Fruit fly (Drosophila melanogaster) ovary, adult (tissue): ENCODE measurements around the gene IntS4.

Experiments used
- CG17801 ChIP-seq: fragments of 200-800 bp; optimal IDR thresholded peaks from 2 replicates; lab custom pipeline; 2019; ENCODE audit warnings: missing biosample characterization, mild to moderate bottlenecking, missing genetic modification characterization, moderate library complexity; ENCODE audit not compliant: partially characterized antibody

The IntS4 gene

DNA sequence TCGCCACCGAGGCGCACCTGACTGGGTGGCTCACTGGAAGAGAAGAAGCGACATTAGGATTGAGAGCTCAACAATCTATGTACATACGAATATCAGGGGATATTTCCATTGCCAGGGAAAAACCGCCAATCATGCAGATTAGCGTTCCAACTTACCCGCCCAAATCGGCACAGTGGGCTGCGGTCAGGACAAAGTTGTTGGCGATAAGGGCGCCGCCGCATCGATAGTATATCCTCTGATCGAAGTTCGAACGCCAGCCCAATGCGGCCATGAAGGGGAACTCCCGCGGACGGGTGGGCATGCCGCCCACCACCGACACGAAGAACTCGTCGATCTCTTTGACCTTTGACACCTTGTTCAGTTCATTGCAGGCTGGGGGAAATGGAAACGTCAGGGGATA lies 13.4 kb upstream of the IntS4 start:
- TF ChIP-seq CG17801 (GFP tag; lab: Kevin White, UChicago), result no peak

DNA sequence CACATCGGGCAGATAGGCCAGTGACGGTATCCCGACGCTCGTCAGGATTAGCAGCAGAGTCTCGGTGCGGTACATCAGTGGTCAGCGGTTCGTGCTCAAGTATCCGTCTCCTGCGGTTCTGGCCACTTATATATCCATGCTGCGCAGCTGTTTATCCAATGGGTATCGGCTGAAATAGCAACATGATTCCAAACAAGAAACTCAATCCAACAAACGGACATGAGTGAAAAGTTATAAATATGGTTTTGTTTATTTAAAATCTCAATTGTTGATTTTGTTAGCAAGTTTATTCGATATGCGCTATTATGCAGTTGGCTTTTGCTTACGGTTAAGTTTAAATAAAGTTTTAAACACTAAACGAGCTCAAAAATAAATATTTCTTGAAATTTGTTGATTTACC lies 12.3 kb upstream of the IntS4 start, which contains the start of gene CG12111:
Gene CG12111, minus strand, starts transcription at position 101 of the 400 bp plus-strand sequence.
- TF ChIP-seq CG17801 (GFP tag; lab: Kevin White, UChicago), result no peak

DNA sequence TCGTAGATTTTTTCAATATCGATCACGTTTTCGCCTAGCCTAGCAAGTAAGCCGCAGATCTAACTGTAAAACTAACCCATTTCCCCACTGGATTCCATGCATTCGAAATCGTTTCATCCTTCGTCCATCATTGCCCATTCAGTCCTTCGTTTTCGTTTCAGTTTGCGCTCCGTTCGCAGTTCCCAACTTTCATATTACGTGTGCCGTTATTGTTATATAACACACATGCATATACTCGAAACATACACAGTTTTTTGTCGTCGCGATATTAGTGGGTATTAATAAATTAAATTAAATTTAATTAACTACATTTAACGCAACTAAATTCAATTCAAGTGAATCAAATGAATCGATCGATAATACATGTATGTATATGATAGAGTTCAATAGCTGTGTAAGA lies 11.1 kb upstream of the IntS4 start:
- no peak for TF ChIP-seq CG17801 (GFP tag; lab: Kevin White, UChicago)

DNA sequence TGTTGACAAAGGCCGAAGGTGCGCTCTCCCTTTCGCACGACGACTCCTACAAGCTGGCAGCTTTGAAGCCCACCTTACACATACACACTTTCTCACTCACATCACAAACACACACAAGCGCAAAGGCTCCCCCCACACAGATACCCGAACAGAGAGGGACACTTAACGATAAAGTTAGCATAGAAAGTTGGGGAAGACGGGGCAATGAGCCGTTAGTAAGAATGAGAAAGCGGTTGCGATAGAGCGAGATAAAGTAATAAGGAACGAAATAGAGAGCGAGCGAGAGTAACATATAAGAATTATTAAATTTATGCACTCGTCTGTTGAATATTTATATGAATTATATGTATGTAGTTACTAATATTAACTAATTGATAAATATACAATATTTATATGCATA lies 10.5 kb upstream of the IntS4 start:
- TF ChIP-seq CG17801 (GFP tag; lab: Kevin White, UChicago), result no peak

DNA sequence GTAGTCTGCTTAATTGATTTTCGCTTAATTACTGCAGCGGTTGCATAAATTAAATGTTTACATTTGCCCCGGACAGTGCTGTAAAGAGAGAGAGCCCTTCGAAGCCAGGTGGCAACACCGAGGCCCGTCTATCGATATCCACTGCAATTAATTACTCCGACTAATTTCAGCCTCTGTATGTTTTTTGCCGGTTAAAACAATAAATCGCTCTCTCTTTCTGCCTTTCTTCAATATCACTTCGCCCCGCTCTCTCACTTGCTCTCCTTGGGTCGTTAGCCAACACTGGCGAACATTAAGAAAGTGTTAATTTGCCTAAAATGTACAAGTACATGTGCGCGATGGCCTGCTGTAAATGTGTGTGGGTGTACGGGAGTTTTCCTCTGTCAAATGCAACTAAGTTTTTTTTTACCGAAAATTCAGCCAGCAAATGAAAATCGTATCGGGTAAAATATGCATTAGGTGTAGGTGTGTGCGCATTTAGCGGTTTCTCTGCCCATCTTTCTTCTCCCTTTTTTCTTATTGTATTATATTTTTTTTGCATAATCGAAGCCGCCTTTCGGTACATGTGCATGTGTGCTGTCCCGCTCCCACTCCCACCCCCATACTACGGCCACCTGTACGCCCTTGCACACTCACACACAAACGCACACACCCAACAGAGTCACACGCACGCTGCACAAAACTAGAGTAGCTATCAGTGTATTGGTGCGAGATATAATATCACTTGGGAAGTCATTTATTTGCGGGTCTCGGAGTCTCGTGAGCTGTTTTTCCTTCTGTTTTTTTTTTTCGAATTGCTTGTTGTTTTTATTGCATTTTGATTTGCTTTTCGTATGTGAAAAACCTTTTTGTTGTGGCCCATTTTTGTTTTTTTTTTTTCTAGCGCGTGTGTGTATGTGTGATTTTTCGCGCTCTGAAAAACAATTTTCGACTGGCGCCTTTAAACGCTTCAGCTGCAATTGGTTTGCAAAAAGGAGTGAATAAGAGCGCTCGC lies 3.1 kb upstream of the IntS4 start:
- no peak for TF ChIP-seq CG17801 (GFP tag; lab: Kevin White, UChicago)

DNA sequence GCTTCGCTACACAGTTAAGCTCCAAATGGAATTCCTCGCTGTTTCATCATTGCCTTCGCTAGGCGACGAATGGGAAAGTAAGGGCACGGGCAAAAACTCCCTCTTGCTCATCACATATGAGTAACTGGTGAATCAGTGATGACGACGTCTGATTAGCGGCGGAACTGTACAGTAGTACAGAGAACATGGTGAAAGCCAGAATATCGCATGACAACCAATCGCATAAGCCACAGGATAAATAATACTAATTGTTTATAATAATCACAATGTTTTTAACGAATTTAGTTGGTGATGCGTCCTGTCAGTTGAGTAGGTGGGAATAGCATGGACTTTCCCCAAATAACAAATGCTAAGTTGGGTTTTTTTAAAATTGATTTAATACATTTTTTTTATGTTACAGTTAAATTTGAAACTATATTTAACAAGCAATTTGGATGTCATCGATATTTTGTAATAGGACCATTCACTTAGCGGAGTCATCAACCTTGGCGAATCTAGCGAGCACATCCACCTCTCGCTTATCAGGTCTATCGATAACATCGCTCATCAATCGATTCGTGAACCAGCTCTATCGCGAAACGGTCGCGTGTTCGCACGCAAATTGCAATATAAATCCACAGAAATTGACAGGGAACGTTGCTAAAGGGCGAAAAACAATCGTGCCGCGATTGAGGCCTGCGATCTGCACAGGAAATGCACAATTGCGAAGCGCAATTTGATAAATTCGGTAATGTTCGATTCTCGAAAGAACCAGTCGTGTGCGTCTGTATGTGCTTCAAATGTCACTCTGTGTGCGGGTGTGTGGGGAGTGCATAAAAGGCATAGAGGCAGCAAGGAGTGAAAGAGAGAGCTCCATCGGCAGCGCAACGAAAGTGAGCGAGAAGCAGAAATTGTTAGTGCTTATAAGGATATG lies 1.8 kb upstream of the IntS4 start, which contains the start of the genes CG12112 and Trf4-1:
Gene CG12112, minus strand, starts transcription at position 106 of the 913 bp plus-strand sequence.
Gene Trf4-1, plus strand, starts transcription at position 236 of the 913 bp plus-strand sequence.
- peak; percentile 55 for TF ChIP-seq CG17801 (GFP tag; lab: Kevin White, UChicago)

DNA sequence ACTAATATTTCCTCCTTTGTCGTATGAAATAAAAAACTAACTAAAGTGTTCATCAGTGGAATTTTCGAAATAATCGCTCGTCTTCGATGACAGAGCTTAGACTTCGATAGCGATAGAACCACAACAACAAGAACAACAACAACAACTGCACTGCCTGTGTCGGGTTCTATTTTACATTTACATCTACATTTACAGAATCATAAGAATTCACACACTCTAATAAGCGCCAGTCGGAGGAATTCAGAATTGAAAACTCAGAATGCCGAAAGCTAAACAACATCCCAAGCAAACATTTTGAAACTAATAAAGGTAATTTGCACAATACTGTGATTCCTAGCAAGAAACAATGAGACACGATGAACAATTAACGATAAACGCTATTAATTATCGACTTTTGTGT lies 4.3 kb downstream of the IntS4 start:
- TF ChIP-seq CG17801 (GFP tag; lab: Kevin White, UChicago), result no peak

DNA sequence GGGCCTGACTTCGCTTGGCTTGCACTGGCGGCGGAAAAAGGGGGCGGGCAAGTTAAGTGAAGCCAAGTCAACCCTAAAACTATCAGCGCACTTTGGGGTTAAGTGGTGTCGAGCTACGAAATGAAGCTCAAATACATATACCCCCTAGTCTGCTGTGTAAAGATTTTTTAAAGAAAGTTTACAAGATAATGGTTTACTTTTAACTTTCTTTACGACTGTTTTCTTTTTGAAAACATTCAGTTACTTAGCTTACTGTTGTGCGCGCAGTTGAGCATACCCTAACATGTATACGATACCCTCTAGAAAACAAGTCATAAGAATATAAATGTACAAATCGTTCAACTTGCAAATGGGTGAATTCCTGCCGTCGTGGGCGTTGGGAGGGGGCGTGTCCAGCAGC lies 15.9 kb downstream of the IntS4 start:
- no peak for TF ChIP-seq CG17801 (GFP tag; lab: Kevin White, UChicago)

DNA sequence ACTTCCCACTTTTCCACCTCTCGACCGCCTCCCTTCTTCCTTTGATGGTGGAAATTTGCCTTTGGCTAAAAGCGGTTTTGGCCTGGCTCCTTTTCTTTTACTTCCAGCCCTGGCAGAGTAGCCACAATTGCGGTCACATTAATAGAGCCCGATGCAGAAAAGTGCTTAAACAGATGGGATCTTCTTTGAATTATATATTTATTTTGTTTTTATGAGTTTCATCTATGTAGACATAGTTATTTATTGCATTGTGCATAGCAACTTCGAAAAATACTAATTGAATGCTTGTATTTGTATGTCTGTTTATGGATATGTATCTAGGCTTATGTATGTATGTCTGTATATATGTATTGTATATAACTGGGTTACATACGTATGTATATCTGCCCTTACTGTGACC lies 16.6 kb downstream of the IntS4 start:
- TF ChIP-seq CG17801 (GFP tag; lab: Kevin White, UChicago), result no peak

DNA sequence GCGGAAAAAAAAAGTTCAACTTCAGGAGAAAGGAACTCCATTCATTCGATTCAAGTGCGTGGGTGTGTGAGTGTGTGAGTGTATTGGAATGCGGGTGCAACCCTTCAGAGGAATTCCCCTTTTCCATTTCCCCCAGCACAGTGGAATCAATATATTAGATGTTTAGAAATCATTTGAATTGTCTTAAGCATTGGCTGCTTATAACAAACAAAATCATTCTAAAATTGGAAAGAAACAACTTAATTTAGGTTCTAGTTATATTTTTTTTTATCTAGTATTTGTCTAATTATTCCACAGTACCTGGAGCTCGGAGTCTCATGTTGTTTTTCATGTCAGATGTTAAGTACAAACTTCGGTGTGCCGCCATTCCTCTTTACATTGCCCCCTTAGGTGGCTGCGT lies 19.6 kb downstream of the IntS4 start:
- TF ChIP-seq CG17801 (GFP tag; lab: Kevin White, UChicago), result no peak

DNA sequence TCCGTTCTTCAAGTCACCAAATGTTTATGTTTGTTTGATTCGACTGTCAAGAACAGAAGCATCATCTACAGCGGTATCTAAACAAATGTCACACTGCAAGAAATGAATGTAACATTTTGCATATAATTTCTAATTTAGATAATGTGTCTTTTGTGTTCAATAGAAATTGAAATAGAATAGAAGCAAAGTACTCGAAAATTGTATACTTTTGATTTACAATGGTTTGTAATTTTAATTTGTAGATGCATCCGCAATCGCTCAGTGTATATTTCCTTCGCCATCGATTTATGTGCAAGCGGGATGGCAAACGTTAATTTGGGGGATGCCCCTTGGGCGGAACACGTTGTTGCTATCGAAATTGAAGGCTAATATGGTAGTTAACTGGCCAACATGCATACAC lies 20.4 kb downstream of the IntS4 start:
- TF ChIP-seq CG17801 (GFP tag; lab: Kevin White, UChicago), result no peak

DNA sequence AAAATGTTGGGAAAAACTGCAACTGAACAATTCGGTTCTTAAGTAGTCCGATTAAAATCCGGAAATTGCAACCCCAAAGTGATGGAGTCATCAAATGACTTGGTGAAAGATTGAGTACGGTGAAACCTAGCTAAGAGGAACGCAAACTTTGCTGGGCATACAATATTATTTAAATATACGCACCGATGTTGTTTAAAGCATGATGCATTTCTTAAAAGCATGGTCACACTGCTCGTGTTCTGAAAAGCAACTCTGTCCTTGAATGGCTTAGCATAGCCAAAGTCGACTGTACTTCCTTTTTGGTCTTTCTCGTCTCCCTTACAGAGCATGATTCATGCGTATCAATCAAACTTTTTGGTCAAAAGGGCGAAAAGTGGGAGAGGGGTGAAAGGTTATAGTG lies 21.9 kb downstream of the IntS4 start:
- TF ChIP-seq CG17801 (GFP tag; lab: Kevin White, UChicago), result no peak

DNA sequence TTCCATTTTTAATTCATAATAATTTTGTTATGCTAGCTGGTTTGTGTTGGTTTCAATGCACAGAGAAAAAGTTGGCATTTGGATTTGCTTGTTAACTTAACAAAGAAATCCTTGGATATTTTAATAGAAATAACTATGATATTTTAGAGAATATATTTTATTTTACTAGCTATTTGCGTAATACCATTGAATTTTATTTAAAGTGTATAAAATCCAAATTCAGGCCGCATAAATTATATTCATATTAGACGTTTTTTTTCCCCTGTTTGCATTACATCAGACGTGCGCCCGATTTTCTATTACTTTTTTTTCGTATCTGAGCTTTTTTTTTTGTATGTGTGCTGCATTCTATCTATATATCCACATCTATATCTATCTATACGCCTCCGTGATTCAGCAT lies 23.8 kb downstream of the IntS4 start:
- TF ChIP-seq CG17801 (GFP tag; lab: Kevin White, UChicago), result no peak

DNA sequence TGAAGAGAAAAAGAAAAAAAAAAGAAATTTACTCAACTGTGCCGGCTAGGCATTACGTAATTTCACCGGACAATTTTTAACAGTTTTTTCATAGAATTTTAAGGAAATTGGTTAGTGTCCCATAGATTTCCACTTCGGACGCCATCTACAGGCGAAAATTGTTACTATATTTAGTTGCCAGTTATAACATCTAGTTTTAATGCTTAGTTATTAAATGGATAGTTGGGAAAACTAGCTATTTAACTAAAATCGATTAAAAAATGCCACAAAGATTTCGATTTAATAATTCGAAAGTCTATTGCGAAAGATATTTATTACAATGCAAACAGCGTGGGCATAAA lies 24.3 kb downstream of the IntS4 start:
- no peak for TF ChIP-seq CG17801 (GFP tag; lab: Kevin White, UChicago)
